Fruit fly (Drosophila melanogaster): ENCODE results near the gene ND-B17.2.

ND-B17.2 gene

DNA sequence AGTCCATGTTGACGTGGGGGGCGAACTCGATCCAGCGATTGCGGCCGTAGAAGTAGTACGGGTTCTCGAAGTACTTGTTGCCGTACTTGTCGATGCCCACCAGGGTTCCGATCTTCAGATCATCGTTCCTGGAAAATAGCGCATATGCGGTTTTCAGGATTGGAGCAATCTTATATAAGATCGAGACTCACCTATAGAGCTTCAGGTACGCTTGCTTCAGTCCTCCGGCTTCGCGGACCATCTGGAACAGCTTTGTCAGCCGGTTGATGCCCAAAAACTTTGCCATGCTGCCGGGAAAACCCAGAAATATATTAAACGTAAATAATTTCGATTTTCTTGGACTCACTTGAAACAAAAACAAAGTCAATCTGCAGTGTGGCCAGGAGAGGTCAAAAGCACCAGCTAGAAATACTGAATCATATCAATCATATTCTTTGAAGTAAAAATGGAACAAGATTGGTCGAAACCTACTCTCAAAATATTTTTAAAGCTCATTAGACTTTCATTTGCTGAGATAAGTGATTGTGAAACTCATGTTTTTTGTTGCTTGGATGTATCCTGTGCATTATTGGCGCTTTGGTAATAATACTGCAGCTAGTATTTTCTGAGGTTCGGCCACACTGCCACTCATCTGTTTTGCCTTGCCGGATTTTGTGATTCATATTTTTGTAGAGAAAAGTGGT is at the start of gene ND-B17.2, which contains the start of gene Arpc5:
Gene ND-B17.2, minus strand, starts transcription at position 504 of the 683 bp plus-strand sequence.
Gene Arpc5, plus strand, starts transcription at position 624 of the 683 bp plus-strand sequence.
- TF ChIP-seq CG8478 (optimal IDR thresholded peaks at IDR 0.05) (no peak), CTCF (optimal IDR thresholded peaks at IDR 0.05) (no peak)

DNA sequence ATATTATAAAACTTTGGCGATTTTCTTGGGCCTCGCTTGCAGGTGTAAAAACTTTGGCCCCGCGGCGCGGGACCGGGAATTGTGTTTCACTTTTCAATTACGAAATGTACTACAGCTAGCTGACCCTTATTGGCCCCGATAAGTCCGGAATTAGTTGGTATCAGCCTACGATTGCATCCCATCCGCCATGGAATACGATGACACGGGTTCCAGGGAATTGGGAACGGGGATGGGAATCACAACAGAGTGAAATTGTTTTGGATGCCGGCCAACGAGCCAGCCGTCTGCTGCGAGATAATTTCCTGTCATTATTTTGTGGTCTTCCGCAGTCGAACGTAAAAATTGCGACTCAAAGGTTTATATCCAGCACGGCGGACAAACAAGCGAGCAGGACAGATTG is 48.8 kb upstream of the ND-B17.2 start:
- TF ChIP-seq CG8478 (optimal IDR thresholded peaks at IDR 0.05) (no peak), CTCF (optimal IDR thresholded peaks at IDR 0.05) (no peak)

DNA sequence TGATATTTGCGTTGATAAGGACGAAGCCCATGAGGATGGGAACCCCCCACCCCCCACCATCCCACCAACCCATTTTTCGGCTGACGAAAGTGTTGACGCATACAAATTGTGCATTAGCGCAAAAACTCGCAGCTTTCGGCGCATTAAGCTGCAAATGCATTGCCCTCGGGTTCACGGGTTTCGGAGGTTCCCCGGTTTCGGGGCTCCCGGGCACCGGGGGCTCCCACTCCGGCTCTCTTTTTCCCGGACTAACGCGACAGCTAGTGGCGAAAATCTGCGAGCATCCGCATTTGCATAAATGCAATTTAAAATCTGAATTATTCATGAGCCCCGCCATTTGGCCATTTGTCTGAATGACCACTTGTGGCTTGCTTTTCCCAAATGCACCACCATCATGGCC is 47.5 kb upstream of the ND-B17.2 start:
- no peak for TF ChIP-seq CTCF (optimal IDR thresholded peaks at IDR 0.05)
- no peak for TF ChIP-seq CG8478 (optimal IDR thresholded peaks at IDR 0.05)

DNA sequence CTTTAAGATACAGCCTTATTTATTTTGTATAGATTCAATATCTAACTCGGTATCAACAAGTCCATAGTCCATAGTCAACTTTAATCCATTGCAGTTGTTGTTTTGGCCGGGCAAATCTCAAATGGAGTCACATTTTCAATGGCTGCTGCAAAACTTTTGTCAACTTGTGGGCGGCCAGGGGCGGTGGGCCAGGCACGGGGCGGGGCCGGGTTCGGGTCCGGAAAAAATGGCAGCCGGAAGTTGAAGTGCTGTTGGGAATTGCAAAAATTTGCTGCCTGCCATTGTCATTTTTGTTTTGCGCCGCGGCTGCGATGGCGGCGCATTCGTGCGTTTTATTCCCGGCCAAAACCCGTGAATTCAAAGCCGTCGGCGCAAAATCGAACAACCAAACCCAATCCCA is 44.0 kb upstream of the ND-B17.2 start:
- TF ChIP-seq CTCF (optimal IDR thresholded peaks at IDR 0.05) (no peak), CG8478 (optimal IDR thresholded peaks at IDR 0.05) (no peak)

DNA sequence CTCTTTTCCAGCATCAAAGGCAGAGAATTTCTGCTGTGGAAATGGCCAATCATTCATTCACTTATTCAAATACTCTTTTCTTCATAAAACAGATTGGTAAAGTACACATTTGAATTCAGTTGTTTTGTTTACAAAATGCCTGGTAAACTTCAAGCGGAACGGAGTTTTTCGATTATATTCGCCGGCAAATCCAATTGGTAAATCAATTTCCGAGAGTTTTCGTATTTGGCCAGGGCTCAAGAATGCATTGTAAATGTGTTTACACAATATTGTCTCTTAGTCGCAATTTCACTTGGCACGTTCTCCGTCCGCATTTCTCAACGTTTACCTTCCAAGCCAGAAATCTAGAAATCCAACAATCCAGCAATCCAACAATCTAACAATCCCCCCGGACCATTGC is 39.9 kb upstream of the ND-B17.2 start, which contains the start of gene CG43403:
Gene CG43403, plus strand, starts transcription at position 301 of the 400 bp plus-strand sequence.
- no peak for TF ChIP-seq CTCF (optimal IDR thresholded peaks at IDR 0.05)
- TF ChIP-seq CG8478 (optimal IDR thresholded peaks at IDR 0.05): no peak

DNA sequence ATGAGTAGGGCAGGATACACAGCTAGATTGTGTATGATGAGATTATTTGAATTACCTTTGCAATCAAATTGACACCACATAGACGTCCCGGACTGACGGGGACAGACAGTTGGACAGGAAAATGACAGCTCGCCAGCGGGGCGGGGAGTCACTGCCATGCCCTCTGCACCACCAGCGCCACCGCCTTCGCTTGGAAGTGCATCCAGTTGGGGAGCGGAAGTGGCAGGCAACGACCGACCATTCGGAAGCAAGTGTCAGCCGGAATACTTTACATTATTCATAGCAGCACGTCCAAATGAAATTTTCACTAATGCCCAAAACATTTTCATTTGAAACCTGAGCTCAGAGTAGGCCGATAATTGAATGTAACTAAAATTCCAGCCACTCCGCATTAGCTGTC is 29.7 kb upstream of the ND-B17.2 start, which contains the start of gene CG15395:
Gene CG15395, plus strand, starts transcription at position 301 of the 400 bp plus-strand sequence.
- TF ChIP-seq CG8478 (optimal IDR thresholded peaks at IDR 0.05): no peak
- TF ChIP-seq CTCF (optimal IDR thresholded peaks at IDR 0.05): no peak

DNA sequence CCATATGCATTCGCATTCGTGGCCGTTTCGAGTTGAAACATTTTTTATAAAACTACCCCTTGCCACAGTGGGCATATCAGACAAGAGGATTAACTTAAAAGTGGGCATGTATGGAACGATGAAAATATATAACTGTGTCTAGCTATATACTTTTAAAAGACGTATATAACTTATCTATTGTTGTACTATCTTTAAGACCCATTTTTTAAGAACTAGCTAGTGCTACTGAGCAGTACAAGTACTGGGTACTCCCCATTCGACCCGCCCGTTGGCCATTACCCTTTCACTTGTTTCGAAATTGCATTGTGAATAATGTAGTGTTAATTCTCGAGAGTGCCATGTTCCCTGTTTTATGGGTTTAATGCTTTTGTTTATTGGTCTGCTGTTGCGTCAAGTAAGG is 26.8 kb upstream of the ND-B17.2 start:
- TF ChIP-seq CG8478 (optimal IDR thresholded peaks at IDR 0.05) (no peak), CTCF (optimal IDR thresholded peaks at IDR 0.05) (no peak)

DNA sequence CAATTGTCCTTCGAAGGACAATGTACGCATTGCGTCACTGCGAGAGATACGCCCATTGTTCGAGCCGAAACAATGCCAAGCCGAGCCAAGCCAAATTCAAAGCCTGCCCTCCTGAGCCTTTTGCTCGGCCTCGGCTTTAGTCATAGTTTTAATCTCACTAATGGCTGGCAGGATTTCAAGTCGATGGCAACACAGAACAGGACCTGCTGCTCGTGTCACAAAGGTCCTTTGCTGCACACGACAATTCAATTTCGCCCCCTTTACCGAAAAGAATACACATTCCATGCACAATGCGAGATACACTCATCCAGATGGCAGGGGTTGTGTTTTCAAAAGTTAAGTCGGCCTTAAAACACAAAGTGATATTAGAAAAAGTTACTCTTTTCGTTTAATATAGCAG is 11.6 kb upstream of the ND-B17.2 start, which contains the start of gene CG15394:
Gene CG15394, plus strand, starts transcription at position 301 of the 400 bp plus-strand sequence.
- TF ChIP-seq CG8478 (optimal IDR thresholded peaks at IDR 0.05): no peak
- no peak for TF ChIP-seq CTCF (optimal IDR thresholded peaks at IDR 0.05)

DNA sequence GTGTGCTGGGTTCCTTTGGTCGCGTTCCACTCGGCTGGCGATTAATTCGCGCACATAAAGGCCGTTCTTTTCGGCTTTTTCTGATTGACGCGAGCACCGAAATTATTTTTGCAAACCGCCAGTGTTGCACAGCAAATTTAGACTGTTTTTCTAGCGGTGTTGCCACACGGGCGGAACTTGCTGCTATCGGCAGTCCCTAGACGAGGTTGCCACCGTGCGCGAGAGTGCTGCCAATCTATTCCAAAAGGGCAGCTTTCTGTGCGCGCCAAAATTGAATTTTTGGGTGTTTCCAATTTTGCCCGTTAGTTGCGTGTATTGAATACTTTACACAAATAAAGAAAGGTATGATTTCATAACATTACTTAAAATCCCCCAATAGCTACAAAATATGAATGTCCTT is 5.3 kb upstream of the ND-B17.2 start, which contains the start of gene Drp1:
Gene Drp1, minus strand, starts transcription at position 146 of the 400 bp plus-strand sequence.
- TF ChIP-seq CG8478 (optimal IDR thresholded peaks at IDR 0.05): no peak
- peak; percentile 85 to 86 for TF ChIP-seq CTCF (optimal IDR thresholded peaks at IDR 0.05)

DNA sequence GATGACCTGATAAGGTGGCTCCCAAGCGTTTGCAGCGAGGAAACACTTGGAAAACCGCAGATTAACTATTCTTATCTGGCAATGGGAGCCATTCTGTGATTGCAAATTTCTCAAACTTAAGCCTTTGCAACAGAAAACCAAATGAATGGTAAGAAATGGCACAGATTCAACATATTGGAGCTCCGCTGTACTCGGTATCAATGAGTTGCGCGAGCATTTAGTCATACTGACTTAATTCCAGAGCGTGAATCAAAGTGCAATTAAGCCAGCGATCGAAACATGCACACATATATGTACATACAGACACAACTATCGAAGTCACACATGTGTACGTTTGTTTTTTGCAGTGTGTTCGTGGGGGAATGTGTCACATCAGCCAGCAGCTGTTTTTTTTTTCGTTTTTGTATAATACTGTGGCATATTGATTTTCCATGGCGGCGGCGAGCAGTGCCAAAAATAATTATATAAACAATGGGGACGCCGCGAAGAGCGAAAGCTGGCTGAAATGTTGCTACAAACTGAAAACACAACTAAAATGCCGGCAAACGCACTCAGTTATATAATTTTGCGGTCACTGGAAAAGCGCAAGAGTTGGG is 4.6 kb upstream of the ND-B17.2 start:
- TF ChIP-seq CTCF (optimal IDR thresholded peaks at IDR 0.05) (no peak), CG8478 (optimal IDR thresholded peaks at IDR 0.05) (no peak)

DNA sequence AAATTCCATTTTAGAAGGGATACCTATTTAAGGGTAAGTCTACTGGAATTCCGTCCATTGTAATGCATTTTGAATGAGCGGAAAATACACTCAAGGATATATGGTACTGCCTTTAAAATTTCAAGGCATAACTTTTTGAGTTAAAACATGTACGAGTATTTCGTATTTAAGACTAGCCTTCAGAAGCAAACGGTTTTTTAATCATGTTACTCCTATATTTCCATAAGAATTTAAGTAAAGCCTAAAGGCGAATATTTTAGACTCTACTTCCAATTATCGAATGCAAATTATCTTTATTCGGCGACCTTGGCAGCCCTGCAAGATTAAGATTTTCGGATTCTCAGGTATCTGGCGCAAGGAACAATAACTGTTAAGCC is 2.6 kb downstream of the ND-B17.2 start, which contains the start of gene Elba2:
Gene Elba2, plus strand, starts transcription at position 327 of the 377 bp plus-strand sequence.
- TF ChIP-seq CG8478 (optimal IDR thresholded peaks at IDR 0.05): no peak
- no peak for TF ChIP-seq CTCF (optimal IDR thresholded peaks at IDR 0.05)

DNA sequence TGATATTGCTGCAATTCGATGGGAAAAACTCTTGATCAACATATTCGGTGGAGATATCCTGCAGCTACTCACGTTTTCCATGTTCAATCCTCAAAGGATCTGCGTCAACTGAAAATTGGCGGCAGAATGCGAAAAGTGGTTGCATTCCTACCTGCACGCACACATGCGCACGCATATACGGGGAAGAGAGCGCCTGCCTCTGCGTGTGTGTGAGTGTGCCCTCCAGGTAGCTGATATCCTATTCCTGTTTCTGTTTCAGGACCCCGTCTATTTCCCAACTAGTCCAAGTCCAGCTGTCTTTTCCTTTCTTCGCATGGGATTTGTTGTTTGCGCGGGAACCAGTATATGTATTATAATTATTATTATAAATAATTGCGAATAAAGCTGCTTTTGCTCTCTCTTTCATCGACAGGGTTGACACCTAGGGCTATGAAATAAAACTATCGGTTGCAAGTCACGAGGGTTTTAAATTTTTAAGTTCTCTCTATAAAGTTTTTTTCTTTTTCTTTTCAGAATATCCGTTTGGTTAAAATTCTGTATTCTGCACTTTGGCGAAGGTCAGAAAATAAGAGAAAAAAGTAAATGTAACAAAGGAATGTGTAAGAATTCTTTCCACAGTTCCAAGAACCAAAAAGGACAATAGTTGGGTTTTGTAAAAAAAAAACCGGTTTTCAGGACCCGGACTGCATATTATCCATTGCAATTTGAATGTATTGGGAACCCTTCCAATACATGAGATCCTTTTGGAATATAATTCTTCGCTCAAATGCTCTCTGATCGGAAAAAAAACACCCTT is 3.2 kb downstream of the ND-B17.2 start, which contains the start of gene insv:
Gene insv, minus strand, starts transcription at position 433 of the 796 bp plus-strand sequence.
- TF ChIP-seq CTCF (optimal IDR thresholded peaks at IDR 0.05) (no peak), CG8478 (optimal IDR thresholded peaks at IDR 0.05) (no peak)

DNA sequence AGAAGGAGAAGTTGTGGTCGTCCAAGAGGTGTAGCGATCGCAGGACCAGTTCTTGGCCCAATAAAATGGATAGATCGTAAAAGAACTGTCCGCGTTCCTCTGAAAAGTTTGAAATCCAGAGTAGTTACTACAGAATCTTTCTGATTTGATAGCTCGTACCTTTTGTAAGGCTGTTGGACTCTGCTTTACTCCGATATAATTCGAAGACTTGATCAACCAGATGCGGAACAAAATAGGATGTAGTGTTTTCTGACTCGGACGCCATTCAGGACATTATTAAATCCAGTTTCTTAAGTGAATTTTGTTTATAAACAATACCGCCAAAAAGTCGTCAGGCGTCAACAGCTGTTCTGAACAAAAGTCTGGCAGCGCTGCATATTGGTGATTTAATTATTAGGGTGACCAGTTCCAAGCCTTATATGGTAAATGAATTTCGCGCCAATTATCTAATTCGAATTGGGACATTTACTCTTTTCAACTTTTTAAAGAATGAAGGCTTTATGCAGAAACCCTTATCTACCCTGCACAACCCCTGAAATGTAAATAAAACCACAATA is 5.2 kb downstream of the ND-B17.2 start, which contains the start of the genes Rad1 and Sws1:
Gene Rad1, minus strand, starts transcription at position 336 of the 557 bp plus-strand sequence.
Gene Sws1, minus strand, starts transcription at position 336 of the 557 bp plus-strand sequence.
- no peak for TF ChIP-seq CG8478 (optimal IDR thresholded peaks at IDR 0.05)
- TF ChIP-seq CTCF (optimal IDR thresholded peaks at IDR 0.05): no peak

DNA sequence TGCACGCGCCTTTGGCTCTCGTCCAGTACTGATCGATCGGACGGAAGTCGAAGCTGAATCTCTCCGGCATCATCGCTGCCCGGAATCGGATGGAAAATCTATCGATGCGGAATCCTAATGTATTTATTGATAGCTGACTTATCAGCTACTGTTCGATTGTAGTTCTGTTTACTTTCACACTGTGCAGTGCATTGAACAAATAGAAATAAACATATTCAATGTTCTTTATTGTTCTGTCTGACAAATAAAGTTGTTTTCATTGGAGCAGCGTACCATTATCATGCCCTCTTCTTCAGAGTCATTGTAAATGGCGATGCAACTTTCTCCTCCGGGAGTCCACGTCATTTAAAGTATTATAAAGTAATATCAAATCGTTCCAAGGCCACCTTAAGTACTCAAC is 7.0 kb downstream of the ND-B17.2 start, which contains the start of gene Cyp309a2:
Gene Cyp309a2, minus strand, starts transcription at position 101 of the 400 bp plus-strand sequence.
- no peak for TF ChIP-seq CTCF (optimal IDR thresholded peaks at IDR 0.05)
- TF ChIP-seq CG8478 (optimal IDR thresholded peaks at IDR 0.05): no peak

All from S2 (cell line).